Fruit fly (Drosophila melanogaster): ENCODE measurements around the gene CG5282.
A peak's percentile ranks its signal among the peaks of the same experiment; 100 is the strongest.

The CG5282 gene

DNA sequence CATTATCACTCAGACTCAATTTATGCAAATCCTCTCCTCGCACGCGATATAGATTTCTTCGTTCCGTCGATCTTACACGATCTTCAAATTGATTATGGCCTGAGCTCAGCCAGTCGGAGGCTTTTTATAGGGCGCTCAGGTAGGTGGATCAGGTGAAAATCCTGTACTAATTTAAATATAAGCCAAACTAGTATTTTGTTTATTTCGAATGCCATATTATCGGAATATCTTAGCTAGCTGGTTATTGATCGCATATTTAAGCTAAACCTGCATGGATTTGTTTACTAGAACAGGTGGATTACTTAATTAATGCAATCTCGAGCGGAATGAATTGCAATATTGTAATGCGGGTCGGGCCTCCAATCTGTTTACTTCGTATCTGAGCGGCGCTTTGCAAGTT, 13.9 kb upstream of the CG5282 start, which contains the start of gene Hpd:
Gene Hpd (minus strand): TSS at position 101 of the 400 bp plus-strand sequence.
- TF ChIP-seq CG34367 (tag; optimal IDR thresholded peaks at IDR 0.05) (no peak), CG13204 (GFP tag; optimal IDR thresholded peaks at IDR 0.05) (no peak), fd96Ca (GFP tag; IDR thresholded peaks at IDR 0.05) (no peak), Snoo (tag; optimal IDR thresholded peaks at IDR 0.05) (no peak), Pif1B (GFP tag; optimal IDR thresholded peaks at IDR 0.05) (no peak)

DNA sequence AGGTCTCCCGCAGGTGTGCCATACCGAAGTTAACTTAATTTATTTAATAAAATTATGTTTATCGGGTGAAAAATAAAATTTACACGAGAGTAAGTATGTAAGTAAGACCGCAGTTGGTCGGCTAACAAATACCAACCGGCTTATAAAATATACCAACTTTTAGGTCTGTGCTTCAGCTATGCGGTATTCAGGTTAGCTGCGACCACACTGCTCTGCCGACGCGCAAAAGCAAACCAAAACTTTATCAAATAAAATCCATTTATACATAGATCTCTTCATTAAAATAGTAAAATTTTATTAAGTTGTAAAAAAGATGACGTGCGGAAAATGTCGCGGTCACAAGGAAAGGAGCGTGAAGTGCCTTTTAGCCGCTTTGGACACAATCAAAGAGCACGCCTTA, 10.2 kb upstream of the CG5282 start, which contains the start of the genes mRpL15 and CtIP:
Gene mRpL15 (minus strand): TSS at position 141 of the 400 bp plus-strand sequence.
Gene CtIP (plus strand): TSS at position 182 of the 400 bp plus-strand sequence.
- no peak for TF ChIP-seq CG12605 (GFP tag; IDR thresholded peaks at IDR 0.05)
- TF ChIP-seq D1 (tag; optimal IDR thresholded peaks at IDR 0.05) = no peak
- no peak for TF ChIP-seq CG15710 (tag; optimal IDR thresholded peaks at IDR 0.05)
- TF ChIP-seq CG4496 (GFP tag; IDR thresholded peaks at IDR 0.05) = no peak
- no peak for TF ChIP-seq CG9948 (tag; optimal IDR thresholded peaks at IDR 0.05)
- TF ChIP-seq CG34367 (tag; optimal IDR thresholded peaks at IDR 0.05) = no peak

- TF ChIP-seq EcR (GFP tag; optimal IDR thresholded peaks at IDR 0.05) (no peak), CG8301 (tag; optimal IDR thresholded peaks at IDR 0.05) (no peak), D1 (tag; optimal IDR thresholded peaks at IDR 0.05) (no peak), CG12605 (GFP tag; IDR thresholded peaks at IDR 0.05) (no peak), gl (tag; optimal IDR thresholded peaks at IDR 0.05) (no peak), CG4496 (GFP tag; IDR thresholded peaks at IDR 0.05) (no peak), Snoo (tag; optimal IDR thresholded peaks at IDR 0.05) (no peak), CG9948 (tag; optimal IDR thresholded peaks at IDR 0.05) (no peak), CG14655 (GFP tag; optimal IDR thresholded peaks at IDR 0.05) (no peak), Pif1B (GFP tag; optimal IDR thresholded peaks at IDR 0.05) (no peak), fd96Ca (GFP tag; IDR thresholded peaks at IDR 0.05) (no peak), CG13204 (GFP tag; optimal IDR thresholded peaks at IDR 0.05) (no peak)
Measured at dm6 chr3L:20432297-20432696, 6.4 kb upstream of the CG5282 start, which contains the start of the genes Las and Psn. Las (minus strand) TSS chr3L:20432361. Psn (plus strand) TSS chr3L:20432468.

dm6 chr3L:20431619-20432018, 5.7 kb upstream of the CG5282 start:
- TF ChIP-seq EcR (GFP tag; optimal IDR thresholded peaks at IDR 0.05) (no peak), CG9948 (tag; optimal IDR thresholded peaks at IDR 0.05) (no peak), Ets98B (GFP tag; IDR thresholded peaks at IDR 0.05) (no peak)

DNA sequence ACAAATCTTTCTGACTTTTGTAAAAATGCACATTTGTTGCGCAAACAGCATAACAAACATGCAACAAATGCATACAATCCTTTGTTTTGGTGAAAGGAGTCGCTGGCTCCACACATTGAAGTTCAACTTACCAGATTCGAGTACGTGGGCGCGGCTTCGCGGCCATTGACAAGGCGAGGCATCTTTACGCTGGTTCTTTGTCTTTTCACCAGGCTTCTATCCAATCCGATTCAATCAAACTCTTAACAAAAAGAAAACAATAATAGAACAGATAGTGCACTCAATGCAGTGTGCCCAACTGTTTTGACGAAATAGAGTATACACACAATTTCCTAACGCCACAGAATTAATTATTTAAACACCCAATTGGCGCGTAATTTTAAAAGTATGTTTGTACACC, 4.3 kb upstream of the CG5282 start, which contains the start of gene CG5262:
Gene CG5262 (minus strand): TSS at position 294 of the 400 bp plus-strand sequence.
- TF ChIP-seq CG34367 (tag; optimal IDR thresholded peaks at IDR 0.05) (no peak), CG12605 (GFP tag; IDR thresholded peaks at IDR 0.05) (peak; percentile 46; the same call in 1 of the 2 replicates), CG17806 (tag; optimal IDR thresholded peaks at IDR 0.05) (no peak), gl (tag; optimal IDR thresholded peaks at IDR 0.05) (peak; percentile 57), CG4496 (GFP tag; IDR thresholded peaks at IDR 0.05) (peak; percentile 48; the same call in 2 of the 3 replicates)

DNA sequence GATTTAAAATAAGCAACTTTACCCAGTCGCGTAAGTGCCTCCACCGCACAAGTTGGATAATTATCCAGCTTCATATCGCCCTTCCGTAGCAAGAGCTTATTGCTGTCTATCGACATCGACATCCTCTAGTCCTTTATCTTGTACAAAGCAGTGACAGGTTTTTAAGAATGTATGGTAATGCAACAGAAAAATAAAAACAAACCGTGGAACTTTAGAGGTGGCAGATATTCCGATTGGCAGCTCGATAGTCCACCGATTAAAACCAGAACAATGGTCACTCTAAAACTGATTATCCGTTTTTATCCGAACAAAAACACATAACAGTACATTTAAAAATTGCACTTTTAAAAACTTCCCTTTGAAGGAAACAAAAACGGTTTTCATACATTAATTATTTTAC, 1.6 kb upstream of the CG5282 start, which contains the start of gene CG5274:
Gene CG5274 (minus strand): TSS at position 218 of the 400 bp plus-strand sequence.
- TF ChIP-seq fd96Ca (GFP tag; IDR thresholded peaks at IDR 0.05) = no peak
- no peak for TF ChIP-seq CG4496 (GFP tag; IDR thresholded peaks at IDR 0.05)
- TF ChIP-seq CG12605 (GFP tag; IDR thresholded peaks at IDR 0.05) = no peak
- no peak for TF ChIP-seq CG34367 (tag; optimal IDR thresholded peaks at IDR 0.05)

- TF ChIP-seq CG17806 (tag; optimal IDR thresholded peaks at IDR 0.05) (no peak), CG4496 (GFP tag; IDR thresholded peaks at IDR 0.05) (no peak), CG9948 (tag; optimal IDR thresholded peaks at IDR 0.05) (no peak), CG10348 (GFP tag; IDR thresholded peaks at IDR 0.05) (no peak)
Measured at dm6 chr3L:20413304-20413703, 12.6 kb downstream of the CG5282 start, which contains the start of gene zye. zye (plus strand) TSS chr3L:20413604.

DNA sequence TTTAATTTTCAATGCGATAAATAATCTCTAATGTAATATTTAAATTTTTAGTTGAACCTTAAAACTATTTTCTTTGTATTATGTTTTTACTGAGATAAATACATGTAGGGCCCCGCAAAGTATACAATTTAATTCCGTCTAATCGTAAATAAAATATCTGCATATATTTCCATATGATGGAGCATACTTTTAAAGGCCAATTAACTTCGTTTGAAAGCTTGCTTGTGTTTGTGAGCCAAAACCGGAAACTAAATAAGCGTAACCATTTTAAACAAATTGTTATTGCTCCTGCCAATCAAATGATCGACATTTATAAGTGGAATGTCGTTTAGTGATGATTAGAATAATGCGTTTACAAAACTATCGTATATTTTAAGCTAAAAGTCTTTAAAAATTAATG, 15.1 kb downstream of the CG5282 start:
- TF ChIP-seq gl (tag; optimal IDR thresholded peaks at IDR 0.05) = no peak
- no peak for TF ChIP-seq Ets98B (GFP tag; IDR thresholded peaks at IDR 0.05)
- no peak for TF ChIP-seq CG12605 (GFP tag; IDR thresholded peaks at IDR 0.05)
- no peak for TF ChIP-seq CG8159 (tag; optimal IDR thresholded peaks at IDR 0.05)
- TF ChIP-seq Snoo (tag; optimal IDR thresholded peaks at IDR 0.05) = no peak
- no peak for TF ChIP-seq CG4496 (GFP tag; IDR thresholded peaks at IDR 0.05)
- TF ChIP-seq CG13204 (GFP tag; optimal IDR thresholded peaks at IDR 0.05) = no peak
- no peak for TF ChIP-seq CG14655 (GFP tag; optimal IDR thresholded peaks at IDR 0.05)
- no peak for TF ChIP-seq D1 (tag; optimal IDR thresholded peaks at IDR 0.05)
- TF ChIP-seq CG15710 (tag; optimal IDR thresholded peaks at IDR 0.05) = no peak
- no peak for TF ChIP-seq CG17806 (tag; optimal IDR thresholded peaks at IDR 0.05)
- no peak for TF ChIP-seq CG8301 (tag; optimal IDR thresholded peaks at IDR 0.05)
- no peak for TF ChIP-seq CG32121 (GFP tag; IDR thresholded peaks at IDR 0.05)
- no peak for TF ChIP-seq CG9948 (tag; optimal IDR thresholded peaks at IDR 0.05)
- no peak for TF ChIP-seq EcR (GFP tag; optimal IDR thresholded peaks at IDR 0.05)
- no peak for TF ChIP-seq CG10348 (GFP tag; IDR thresholded peaks at IDR 0.05)
- no peak for TF ChIP-seq Pif1A (GFP tag; optimal IDR thresholded peaks at IDR 0.05)
- TF ChIP-seq Pif1B (GFP tag; optimal IDR thresholded peaks at IDR 0.05) = no peak
- TF ChIP-seq CG34367 (tag; optimal IDR thresholded peaks at IDR 0.05) = no peak
- TF ChIP-seq fd96Ca (GFP tag; IDR thresholded peaks at IDR 0.05) = no peak
